Worm (Caenorhabditis elegans): ENCODE measurements around the gene rig-6.

- TF ChIP-seq sdz-12 (GFP tag; optimal IDR thresholded peaks at IDR 0.05): no peak
- TF ChIP-seq lin-1 (GFP tag; IDR thresholded peaks at IDR 0.05): no peak
- no peak for TF ChIP-seq nhr-77 (tag; optimal IDR thresholded peaks at IDR 0.05)
- no peak for TF ChIP-seq mep-1 (tag; optimal IDR thresholded peaks at IDR 0.05)
- TF ChIP-seq saeg-2 (GFP tag; IDR thresholded peaks at IDR 0.05): no peak
- no peak for TF ChIP-seq daf-19 (GFP tag; conservative IDR thresholded peaks at IDR 0.05)
- TF ChIP-seq unc-62 (GFP tag; optimal IDR thresholded peaks at IDR 0.05 in 1 of 2): no peak
- TF ChIP-seq unc-62 (tag; optimal IDR thresholded peaks at IDR 0.05): no peak
- no peak for TF ChIP-seq fkh-10 (GFP tag; optimal IDR thresholded peaks at IDR 0.05)
Measured at ce11 chrII:4771282-4771681, 40.6 kb downstream of the rig-6 start, which contains the start of gene F26G1.5.
